Fruit fly (Drosophila melanogaster) whole organism, embryonic: ENCODE data around the gene Uggt.

Experiments used
- C15 ChIP-seq: fragments of 200-800 bp; sonication (Bioruptor generic); IDR thresholded peaks from 3 replicates; pipeline ENCODE4 v1.3.6; 2022; ENCODE audit warnings: missing biosample characterization, missing genetic modification characterization
- CG10147 ChIP-seq: fragments of 200-800 bp; sonication (Bioruptor generic); optimal IDR thresholded peaks from 2 replicates; lab custom pipeline; 2019; ENCODE audit warnings: missing biosample characterization, mild to moderate bottlenecking, missing genetic modification characterization, moderate library complexity
- CG11456 ChIP-seq: fragments of 200-800 bp; sonication (Bioruptor generic); IDR thresholded peaks from 3 replicates; pipeline ENCODE4 v1.3.6; 2022; ENCODE audit warnings: missing biosample characterization, missing genetic modification characterization
- CG12155 ChIP-seq: fragments of 200-800 bp; sonication (Bioruptor generic); optimal IDR thresholded peaks from 3 replicates; lab custom pipeline; 2016; ENCODE audit warnings: missing biosample characterization, missing genetic modification characterization
- CG13123 ChIP-seq: fragments of 200-800 bp; sonication (Bioruptor generic); optimal IDR thresholded peaks from 2 replicates; lab custom pipeline; 2016; ENCODE audit warnings: missing biosample characterization, missing genetic modification characterization
- CG13424 ChIP-seq: fragments of 200-800 bp; sonication (Bioruptor generic); optimal IDR thresholded peaks from 2 replicates; lab custom pipeline; 2019; ENCODE audit warnings: missing biosample characterization, mild to moderate bottlenecking, missing genetic modification characterization, moderate library complexity
- CG15269 ChIP-seq: fragments of 200-800 bp; sonication (Bioruptor generic); optimal IDR thresholded peaks from 2 replicates; lab custom pipeline; 2018; ENCODE audit warnings: missing biosample characterization, mild to moderate bottlenecking, missing genetic modification characterization, moderate library complexity
- CG17568 ChIP-seq: fragments of 200-800 bp; sonication (Bioruptor generic); optimal IDR thresholded peaks from 2 replicates; lab custom pipeline; 2018; ENCODE audit warnings: missing biosample characterization, mild to moderate bottlenecking, missing genetic modification characterization, moderate library complexity
- CG18011 ChIP-seq: fragments of 200-800 bp; sonication (Bioruptor generic); optimal IDR thresholded peaks from 2 replicates; lab custom pipeline; 2017; ENCODE audit warnings: missing biosample characterization, missing genetic modification characterization, mild to moderate bottlenecking, moderate library complexity, missing genotype
- CG2202 ChIP-seq: fragments of 200-800 bp; sonication (Bioruptor generic); optimal IDR thresholded peaks from 2 replicates; lab custom pipeline; 2018; ENCODE audit warnings: missing biosample characterization, mild to moderate bottlenecking, missing genetic modification characterization
- CG2889 ChIP-seq: fragments of 200-800 bp; sonication (Bioruptor generic); IDR thresholded peaks from 3 replicates; pipeline ENCODE4 v1.3.6; 2022; ENCODE audit warnings: missing biosample characterization, missing genetic modification characterization
- CG31365 ChIP-seq: fragments of 200-800 bp; sonication (Bioruptor generic); optimal IDR thresholded peaks from 2 replicates; lab custom pipeline; 2018; ENCODE audit warnings: missing biosample characterization, mild to moderate bottlenecking, missing genetic modification characterization
- CG33557 ChIP-seq: fragments of 200-800 bp; sonication (Bioruptor generic); optimal IDR thresholded peaks from 2 replicates; lab custom pipeline; 2019; ENCODE audit warnings: missing biosample characterization, mild to moderate bottlenecking, missing genetic modification characterization, moderate library complexity
- CG3847 ChIP-seq: fragments of 200-800 bp; sonication (Bioruptor generic); IDR thresholded peaks from 2 replicates; pipeline ENCODE4 v1.3.6; 2022; ENCODE audit warnings: missing biosample characterization, missing genetic modification characterization
- CG4328 ChIP-seq: fragments of 200-800 bp; sonication (Bioruptor generic); optimal IDR thresholded peaks from 3 replicates; lab custom pipeline; 2017; ENCODE audit warnings: missing biosample characterization, missing genetic modification reagents, missing genetic modification characterization
- CG4707 ChIP-seq: fragments of 200-800 bp; sonication (Bioruptor generic); optimal IDR thresholded peaks from 2 replicates; lab custom pipeline; 2018; ENCODE audit warnings: missing biosample characterization, mild to moderate bottlenecking, missing genetic modification characterization, moderate library complexity
- CG6272 ChIP-seq: fragments of 200-800 bp; sonication (Bioruptor generic); IDR thresholded peaks from 2 replicates; pipeline ENCODE4 v1.3.6; 2022; ENCODE audit warnings: missing biosample characterization, missing genetic modification characterization
- CG7963 ChIP-seq: fragments of 200-800 bp; sonication (Bioruptor generic); IDR thresholded peaks from 3 replicates; pipeline ENCODE4 v1.3.6; 2022; ENCODE audit warnings: missing biosample characterization, missing genetic modification characterization; ENCODE audit not compliant: partially characterized antibody
- CG8281 ChIP-seq: fragments of 200-800 bp; sonication (Bioruptor generic); optimal IDR thresholded peaks from 2 replicates; lab custom pipeline; 2018; ENCODE audit warnings: missing biosample characterization, mild to moderate bottlenecking, missing genetic modification characterization, moderate library complexity
- CG9727 ChIP-seq: fragments of 200-800 bp; sonication (Bioruptor generic); optimal IDR thresholded peaks from 3 replicates; lab custom pipeline; 2017; ENCODE audit warnings: missing biosample characterization, mild to moderate bottlenecking, missing genetic modification characterization
- CG9797 ChIP-seq: fragments of 200-800 bp; sonication (Bioruptor generic); optimal IDR thresholded peaks from 3 replicates; lab custom pipeline; 2018; ENCODE audit warnings: missing biosample characterization, mild to moderate bottlenecking, missing genetic modification characterization
- CrebB ChIP-seq: fragments of 200-800 bp; sonication (Bioruptor generic); optimal IDR thresholded peaks from 3 replicates; lab custom pipeline; 2018; ENCODE audit warnings: missing biosample characterization, mild to moderate bottlenecking, missing genetic modification characterization
- Deaf1 ChIP-seq: fragments of 200-800 bp; optimal IDR thresholded peaks from 3 replicates; lab custom pipeline; 2019; ENCODE audit warnings: missing biosample characterization, mild to moderate bottlenecking, missing genetic modification characterization, moderate library complexity
- Dek ChIP-seq: fragments of 200-800 bp; sonication (Bioruptor generic); optimal IDR thresholded peaks from 3 replicates; lab custom pipeline; 2019; ENCODE audit warnings: missing biosample characterization, mild to moderate bottlenecking, missing genetic modification characterization, moderate library complexity
- Doc2 ChIP-seq: fragments of 200-800 bp; sonication (Bioruptor generic); IDR thresholded peaks from 2 replicates; pipeline ENCODE4 v1.3.6; 2022; ENCODE audit warnings: missing biosample characterization, missing genetic modification characterization
- Drgx ChIP-seq: fragments of 200-800 bp; sonication (Bioruptor generic); IDR thresholded peaks from 2 replicates; pipeline ENCODE4 v1.3.6; 2022; ENCODE audit warnings: missing biosample characterization, missing genetic modification characterization
- Eip74EF ChIP-seq, 2 experiments: fragments of 200-800 bp in 1 of 2; fragments of >200 bp in 1 of 2; sonication (Bioruptor generic) in 1 of 2; optimal IDR thresholded peaks; 2 replicates each; lab custom pipeline; 2017 to 2019; ENCODE audit warnings: missing biosample characterization in 2 of 2, missing genetic modification characterization in 2 of 2, mild to moderate bottlenecking in 1 of 2, moderate library complexity in 1 of 2
- Ets97D ChIP-seq: fragments of 200-800 bp; sonication (Bioruptor generic); optimal IDR thresholded peaks from 3 replicates; lab custom pipeline; 2016; ENCODE audit warnings: missing biosample characterization, missing genetic modification characterization
- Fer3 ChIP-seq: fragments of 200-800 bp; sonication (Bioruptor generic); optimal IDR thresholded peaks from 2 replicates; lab custom pipeline; 2018; ENCODE audit warnings: missing biosample characterization, mild to moderate bottlenecking, missing genetic modification characterization, moderate library complexity
- GATAe ChIP-seq: fragments of 200-800 bp; sonication (Bioruptor generic); conservative IDR thresholded peaks from 2 replicates; pipeline ENCODE4 v1.3.6; 2022; ENCODE audit warnings: missing biosample characterization, missing genetic modification characterization
- Hand ChIP-seq: fragments of 200-800 bp; sonication (Bioruptor generic); optimal IDR thresholded peaks from 2 replicates; lab custom pipeline; 2017; ENCODE audit warnings: mild to moderate bottlenecking, missing biosample characterization, missing genetic modification reagents, missing genetic modification characterization
- Meics ChIP-seq: fragments of 200-800 bp; sonication (Bioruptor generic); optimal IDR thresholded peaks from 2 replicates; lab custom pipeline; 2017; ENCODE audit warnings: missing biosample characterization, mild to moderate bottlenecking, missing genetic modification characterization
- Mes4 ChIP-seq: fragments of 200-800 bp; sonication (Bioruptor generic); optimal IDR thresholded peaks from 2 replicates; lab custom pipeline; 2016; ENCODE audit warnings: missing biosample characterization, missing genetic modification characterization
- NK7.1 ChIP-seq: fragments of 200-800 bp; sonication (Bioruptor generic); optimal IDR thresholded peaks from 3 replicates; lab custom pipeline; 2016; ENCODE audit warnings: missing biosample characterization, missing genetic modification characterization
- bsh ChIP-seq, 2 experiments: fragments of 200-800 bp; sonication (Bioruptor generic); optimal IDR thresholded peaks; 2 replicates each; lab custom pipeline; 2017 to 2018; ENCODE audit warnings: mild to moderate bottlenecking in 2 of 2, missing biosample characterization in 2 of 2, missing genetic modification characterization in 2 of 2, moderate library complexity in 1 of 2
- cad ChIP-seq: fragments of >200 bp; optimal IDR thresholded peaks from 2 replicates; lab custom pipeline; 2017; ENCODE audit warnings: missing biosample characterization, missing genetic modification characterization
- dpn ChIP-seq, 2 experiments: fragments of 200-800 bp; sonication (Bioruptor generic); optimal IDR thresholded peaks; 3 replicates each; lab custom pipeline; 2016; ENCODE audit warnings: missing biosample characterization in 2 of 2, missing genetic modification characterization in 2 of 2
- esg ChIP-seq: fragments of 200-800 bp; sonication (Bioruptor generic); conservative IDR thresholded peaks from 2 replicates; pipeline ENCODE4 v1.3.6; 2022; ENCODE audit warnings: missing biosample characterization, missing genetic modification characterization
- ewg ChIP-seq: fragments of 200-800 bp; sonication (Bioruptor generic); optimal IDR thresholded peaks from 3 replicates; lab custom pipeline; 2017; ENCODE audit warnings: mild to moderate bottlenecking, missing biosample characterization, missing genetic modification reagents, missing genetic modification characterization
- ftz-f1 ChIP-seq: fragments of 200-800 bp; sonication (Bioruptor generic); optimal IDR thresholded peaks from 2 replicates; lab custom pipeline; 2016; ENCODE audit warnings: missing biosample characterization, missing genetic modification characterization
- gcm ChIP-seq: fragments of 200-800 bp; sonication (Bioruptor generic); optimal IDR thresholded peaks from 2 replicates; lab custom pipeline; 2019; ENCODE audit warnings: missing biosample characterization, mild to moderate bottlenecking, missing genetic modification characterization, moderate library complexity
- gcm2 ChIP-seq: fragments of 200-800 bp; sonication (Bioruptor generic); optimal IDR thresholded peaks from 2 replicates; lab custom pipeline; 2016; ENCODE audit warnings: missing biosample characterization, missing genetic modification characterization
- grn ChIP-seq: fragments of 200-800 bp; sonication (Bioruptor generic); optimal IDR thresholded peaks from 3 replicates; lab custom pipeline; 2017; ENCODE audit warnings: missing biosample characterization, missing genetic modification characterization
- onecut ChIP-seq: fragments of 200-800 bp; sonication (Bioruptor generic); IDR thresholded peaks from 2 replicates; pipeline ENCODE4 v1.3.6; 2022; ENCODE audit warnings: missing biosample characterization, missing genetic modification characterization
- pb ChIP-seq: fragments of 200-800 bp; sonication (Bioruptor generic); optimal IDR thresholded peaks from 3 replicates; lab custom pipeline; 2016; ENCODE audit warnings: missing biosample characterization, missing genetic modification characterization
- pzg ChIP-seq: fragments of 200-800 bp; sonication (Bioruptor generic); optimal IDR thresholded peaks from 3 replicates; lab custom pipeline; 2018; ENCODE audit warnings: missing biosample characterization, mild to moderate bottlenecking, missing genetic modification characterization, moderate library complexity
- salm ChIP-seq: fragments of 200-800 bp; sonication (Bioruptor generic); optimal IDR thresholded peaks from 2 replicates; lab custom pipeline; 2018; ENCODE audit warnings: missing biosample characterization, mild to moderate bottlenecking, missing genetic modification characterization
- twi ChIP-seq: fragments of 200-800 bp; optimal IDR thresholded peaks from 2 replicates; lab custom pipeline; 2019; ENCODE audit warnings: missing biosample characterization, mild to moderate bottlenecking, missing genetic modification characterization, moderate library complexity
- unc-4 ChIP-seq: fragments of 200-800 bp; sonication (Bioruptor generic); IDR thresholded peaks from 2 replicates; pipeline ENCODE4 v1.3.6; 2022; ENCODE audit warnings: missing biosample characterization, missing genetic modification characterization; ENCODE audit not compliant: partially characterized antibody
- vfl ChIP-seq: fragments of 200-800 bp; sonication (Bioruptor generic); optimal IDR thresholded peaks from 2 replicates; lab custom pipeline; 2016; ENCODE audit warnings: missing biosample characterization, missing genetic modification characterization
- z ChIP-seq: fragments of 200-800 bp; sonication (Bioruptor generic); IDR thresholded peaks from 3 replicates; pipeline ENCODE4 v1.3.6; 2022; ENCODE audit warnings: missing biosample characterization, missing genetic modification characterization

Uggt gene

DNA sequence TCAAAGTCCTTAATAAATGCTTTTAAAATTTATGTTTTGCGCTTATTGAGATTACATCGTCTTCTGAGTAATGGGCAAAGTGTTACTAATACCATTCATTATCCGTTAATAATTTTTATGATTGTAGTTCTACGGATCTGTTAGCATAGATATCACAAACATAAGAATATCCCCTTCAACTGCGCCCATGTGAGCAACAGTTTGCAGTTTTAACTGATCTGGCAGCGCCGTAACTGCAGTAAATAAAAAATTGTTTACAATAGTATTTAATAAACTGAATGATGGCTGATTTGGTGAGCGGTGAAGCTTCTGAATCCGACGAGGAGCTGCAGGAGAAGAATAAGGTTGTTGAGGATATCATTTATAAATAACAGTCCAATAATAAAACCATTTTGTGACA, 2.5 kb upstream of the Uggt start, which contains the start of gene Blos3 (continued):
- TF ChIP-seq CG13123 (GFP tag; lab: Kevin White, UChicago) (no peak), CG3847 (GFP tag; lab: Robert Waterston, UW) (0 out of 2 replicates have a peak, but pooled peaks have one; percentile 6), Mes4 (GFP tag; lab: Kevin White, UChicago) (no peak), esg (GFP tag; lab: Robert Waterston, UW) (no peak), C15 (GFP tag; lab: Robert Waterston, UW) (no peak), gcm2 (GFP tag; lab: Kevin White, UChicago) (no peak), CG17568 (GFP tag; lab: Kevin White, UChicago) (no peak), CG13424 (peak; percentile 46), Drgx (GFP tag; lab: Robert Waterston, UW) (peak; percentile 27; the same call in 1 of the 2 replicates), Meics (GFP tag; lab: Kevin White, UChicago) (peak; percentile 60), cad (GFP tag; lab: Kevin White, UChicago) (no peak), ftz-f1 (GFP tag; lab: Kevin White, UChicago) (no peak), gcm (no peak), CG4707 (GFP tag; lab: Kevin White, UChicago) (no peak), onecut (GFP tag; lab: Robert Waterston, UW) (no peak), pzg (GFP tag; lab: Kevin White, UChicago) (peak; percentile 22), salm (tag; lab: Kevin White, UChicago) (peak; percentile 6), CG9727 (GFP tag; lab: Kevin White, UChicago) (peak; percentile 32), unc-4 (GFP tag; lab: Robert Waterston, UW) (no peak), Hand (no peak), CG10147 (GFP tag; lab: Kevin White, UChicago) (no peak), dpn (GFP tag; optimal IDR thresholded peaks at IDR 0.05; lab: Kevin White, UChicago) (peak; percentile 43 to 56), CG2889 (GFP tag; lab: Robert Waterston, UW) (no peak), CG8281 (tag; lab: Kevin White, UChicago) (no peak), bsh (GFP tag; optimal IDR thresholded peaks at IDR 0.05; lab: Kevin White, UChicago) (peak in 1 of 2 experiments; percentile 40), CG9797 (GFP tag; lab: Kevin White, UChicago) (no peak), CrebB (tag; lab: Kevin White, UChicago) (no peak), CG7963 (GFP tag; lab: Robert Waterston, UW) (no peak), CG4328 (peak; percentile 17), Fer3 (no peak), Doc2 (no peak), twi (tag; lab: Kevin White, UChicago) (no peak), GATAe (GFP tag; lab: Robert Waterston, UW) (no peak), CG31365 (tag; lab: Kevin White, UChicago) (no peak), ewg (GFP tag; lab: Kevin White, UChicago) (no peak), vfl (GFP tag; lab: Kevin White, UChicago) (peak; percentile 10), Ets97D (GFP tag; lab: Kevin White, UChicago) (peak; percentile 14), CG33557 (GFP tag; lab: Kevin White, UChicago) (no peak), NK7.1 (GFP tag; lab: Kevin White, UChicago) (no peak), Deaf1 (tag; lab: Kevin White, UChicago) (no peak), Dek (tag; lab: Kevin White, UChicago) (peak; percentile 3), CG6272 (GFP tag; lab: Robert Waterston, UW) (no peak), CG15269 (tag; lab: Kevin White, UChicago) (no peak), grn (GFP tag; lab: Kevin White, UChicago) (no peak), Eip74EF (GFP tag; optimal IDR thresholded peaks at IDR 0.05; lab: Kevin White, UChicago) (no peak), CG11456 (GFP tag; lab: Robert Waterston, UW) (no peak), CG18011 (GFP tag; lab: Kevin White, UChicago) (no peak), z (GFP tag; lab: Robert Waterston, UW) (no peak), pb (GFP tag; lab: Kevin White, UChicago) (no peak), CG2202 (tag; lab: Kevin White, UChicago) (peak; percentile 8), CG12155 (GFP tag; lab: Kevin White, UChicago) (peak; percentile 24)
